Worm (Caenorhabditis elegans): ENCODE results near the gene dhcr-24.

DNA sequence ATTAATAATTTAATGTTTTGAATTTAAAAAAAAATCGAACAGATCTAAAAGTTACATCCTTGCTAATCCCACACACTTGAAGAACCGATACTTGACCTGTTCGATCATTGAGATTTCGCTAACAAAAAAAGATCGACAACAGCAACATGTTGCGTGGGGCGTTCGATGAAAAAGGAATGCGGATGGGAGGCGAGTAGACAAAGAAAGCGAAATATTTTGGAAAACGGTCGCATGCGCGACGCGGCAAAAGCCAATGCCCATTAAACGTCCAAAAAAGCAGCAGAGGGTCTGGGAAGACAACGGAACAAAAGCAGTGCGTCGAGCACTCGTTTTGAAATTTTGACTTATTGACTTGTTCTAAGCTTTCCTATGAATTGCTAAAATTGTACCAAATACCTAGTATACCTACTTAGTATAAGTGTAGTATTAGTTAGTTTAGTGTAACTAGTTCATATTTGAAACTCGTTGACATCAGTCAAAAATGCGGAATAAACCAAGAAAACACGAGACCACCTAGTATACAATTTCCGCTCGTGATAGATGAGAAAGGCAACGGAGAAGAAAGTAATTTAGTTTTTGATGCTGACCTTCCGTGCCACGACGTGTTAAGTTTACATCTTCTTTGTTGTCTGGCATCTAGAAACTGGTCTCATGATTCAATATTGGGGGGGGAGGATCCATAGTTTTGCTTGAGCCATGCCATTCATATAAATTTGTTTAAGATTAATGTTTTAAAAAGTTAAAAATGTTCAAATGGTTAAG is 18.1 kb upstream of the dhcr-24 start:
- TF ChIP-seq nfya-1 (tag; optimal IDR thresholded peaks at IDR 0.05; ENCODE audit: borderline replicate concordance, insufficient read depth): no peak
- no peak for TF ChIP-seq C17E4.6 (GFP tag; IDR thresholded peaks at IDR 0.05)
- no peak for TF ChIP-seq sdz-38 (tag; optimal IDR thresholded peaks at IDR 0.05)
- TF ChIP-seq fkh-3 (tag; optimal IDR thresholded peaks at IDR 0.05): no peak
- no peak for TF ChIP-seq mxl-1 (tag; optimal IDR thresholded peaks at IDR 0.05)
- TF ChIP-seq dox-1 (GFP tag; IDR thresholded peaks at IDR 0.05): no peak
